Worm (Caenorhabditis elegans) whole organism, young adult: ENCODE measurements around the gene ndua-1.
A peak's percentile ranks its signal among the peaks of the same experiment; 100 is the strongest.

Experiments used
- B0019.2 ChIP-seq: fragments of 200-800 bp; sonication (Bioruptor generic); conservative IDR thresholded peaks from 2 replicates; pipeline ENCODE4 v1.3.6; 2022; ENCODE audit warnings: missing genetic modification reagents, missing genetic modification characterization, missing compliant biosample characterization
- B0035.1 ChIP-seq: sonication (generic microtip); optimal IDR thresholded peaks from 2 replicates; lab custom pipeline; 2016; ENCODE audit warnings: missing genetic modification characterization, mild to moderate bottlenecking, missing compliant biosample characterization, missing genotype, missing genetic modification reagents
- B0261.1 ChIP-seq: sonication (generic microtip); optimal IDR thresholded peaks from 2 replicates; lab custom pipeline; 2016; ENCODE audit warnings: mild to moderate bottlenecking, missing genetic modification characterization, moderate library complexity, missing compliant biosample characterization
- D2030.7 ChIP-seq: fragments of 200-800 bp; sonication (Bioruptor generic); IDR thresholded peaks from 2 replicates; pipeline ENCODE4 v1.3.6; 2022; ENCODE audit warnings: missing genetic modification reagents, missing genetic modification characterization, missing compliant biosample characterization
- F10E7.11 ChIP-seq: sonication (generic microtip); optimal IDR thresholded peaks from 2 replicates; lab custom pipeline; 2017; ENCODE audit warnings: mild to moderate bottlenecking, missing genetic modification characterization, moderate library complexity, missing compliant biosample characterization
- F23B12.7 ChIP-seq: sonication (generic microtip); optimal IDR thresholded peaks from 2 replicates; lab custom pipeline; 2017; ENCODE audit warnings: missing genetic modification characterization, mild to moderate bottlenecking, missing compliant biosample characterization, antibody characterized with exemption, moderate library complexity; ENCODE audit not compliant: insufficient read depth
- F37B4.10 ChIP-seq: fragments of 200-800 bp; sonication (Bioruptor generic); IDR thresholded peaks from 2 replicates; pipeline ENCODE4 v1.3.6; 2022; ENCODE audit warnings: missing genetic modification characterization, missing compliant biosample characterization
- F55B11.4 ChIP-seq: sonication (generic microtip); optimal IDR thresholded peaks from 2 replicates; lab custom pipeline; 2016; ENCODE audit warnings: missing compliant biosample characterization, missing genetic modification characterization, borderline replicate concordance; ENCODE audit not compliant: insufficient read depth
- F57C9.4 ChIP-seq: sonication (generic microtip); optimal IDR thresholded peaks from 2 replicates; lab custom pipeline; 2017; ENCODE audit warnings: mild to moderate bottlenecking, missing genetic modification characterization, missing compliant biosample characterization
- T26A5.8 ChIP-seq: sonication (generic microtip); optimal IDR thresholded peaks from 2 replicates; lab custom pipeline; 2016; ENCODE audit warnings: missing genetic modification characterization, missing compliant biosample characterization
- Y56A3A.18 ChIP-seq: fragments of 200-800 bp; sonication (Bioruptor generic); IDR thresholded peaks from 2 replicates; pipeline ENCODE4 v1.3.6; 2022; ENCODE audit warnings: missing genetic modification reagents, missing genetic modification characterization, missing compliant biosample characterization
- ZK185.1 ChIP-seq: sonication (generic microtip); optimal IDR thresholded peaks from 2 replicates; lab custom pipeline; 2016; ENCODE audit warnings: mild to moderate bottlenecking, missing genetic modification characterization, missing compliant biosample characterization; ENCODE audit not compliant: poor library complexity, severe bottlenecking
- ama-1 ChIP-seq, 3 experiments: fragments of 150-350 bp in 1 of 3; sonication (generic microtip) in 2 of 3; optimal IDR thresholded peaks; 2 replicates each; lab custom pipeline; 2014 to 2018; ENCODE audit warnings: missing biosample characterization in 2 of 3, missing genetic modification characterization in 2 of 3, missing genetic modification reagents in 2 of 3
- aptf-2 ChIP-seq: fragments of 200-800 bp; sonication (Bioruptor generic); conservative IDR thresholded peaks from 2 replicates; pipeline ENCODE4 v1.3.6; 2022; ENCODE audit warnings: missing genetic modification reagents, missing genetic modification characterization, missing compliant biosample characterization
- aptf-3 ChIP-seq: fragments of 200-800 bp; sonication (Bioruptor generic); IDR thresholded peaks from 2 replicates; pipeline ENCODE4 v1.3.6; 2022; ENCODE audit warnings: missing genetic modification characterization, missing compliant biosample characterization
- attf-5 ChIP-seq: fragments of 200-800 bp; sonication (Bioruptor generic); optimal IDR thresholded peaks from 2 replicates; lab custom pipeline; 2018; ENCODE audit warnings: mild to moderate bottlenecking, missing genetic modification characterization, missing compliant biosample characterization
- attf-6 ChIP-seq: fragments of 200-800 bp; sonication (Bioruptor generic); IDR thresholded peaks from 2 replicates; pipeline ENCODE4 v1.3.6; 2022; ENCODE audit warnings: missing genetic modification reagents, missing genetic modification characterization, missing compliant biosample characterization
- bed-2 ChIP-seq: fragments of 200-800 bp; sonication (Bioruptor generic); IDR thresholded peaks from 2 replicates; pipeline ENCODE4 v1.3.6; 2022; ENCODE audit warnings: missing genetic modification reagents, missing genetic modification characterization, missing compliant biosample characterization
- ceh-58 ChIP-seq: fragments of 200-800 bp; sonication (Bioruptor generic); IDR thresholded peaks from 2 replicates; pipeline ENCODE4 v1.3.6; 2022; ENCODE audit warnings: missing genetic modification characterization, missing compliant biosample characterization
- ceh-91 ChIP-seq: fragments of 200-800 bp; sonication (Bioruptor generic); IDR thresholded peaks from 2 replicates; pipeline ENCODE4 v1.3.6; 2022; ENCODE audit warnings: missing genetic modification reagents, missing genetic modification characterization, missing compliant biosample characterization
- die-1 ChIP-seq: sonication (generic microtip); optimal IDR thresholded peaks from 2 replicates; lab custom pipeline; 2016; ENCODE audit warnings: missing genotype, mild to moderate bottlenecking, missing genetic modification characterization, missing compliant biosample characterization
- fkh-3 ChIP-seq: sonication (generic microtip); optimal IDR thresholded peaks from 2 replicates; lab custom pipeline; 2016; ENCODE audit warnings: mild to moderate bottlenecking, missing genetic modification characterization, missing compliant biosample characterization
- him-1 ChIP-seq: sonication (generic microtip); optimal IDR thresholded peaks from 2 replicates; lab custom pipeline; 2016; ENCODE audit warnings: missing genotype, missing genetic modification reagents, missing genetic modification characterization, missing compliant biosample characterization
- hlh-12 ChIP-seq: sonication (generic microtip); optimal IDR thresholded peaks from 2 replicates; lab custom pipeline; 2016; ENCODE audit warnings: missing genetic modification characterization, missing compliant biosample characterization
- hrde-1 ChIP-seq: sonication (generic microtip); optimal IDR thresholded peaks from 2 replicates; lab custom pipeline; 2016; ENCODE audit warnings: missing genetic modification characterization, mild to moderate bottlenecking, missing compliant biosample characterization, moderate library complexity, missing genotype, missing genetic modification reagents, borderline replicate concordance
- let-607 ChIP-seq, 2 experiments: fragments of 200-800 bp in 1 of 2; sonication (Bioruptor generic) in 1 of 2; sonication (generic microtip) in 1 of 2; optimal IDR thresholded peaks; 2 replicates each; lab custom pipeline; 2016 to 2018; ENCODE audit warnings: mild to moderate bottlenecking in 2 of 2, missing compliant biosample characterization in 2 of 2, missing genetic modification characterization in 2 of 2, moderate library complexity in 2 of 2, missing genotype in 1 of 2
- lin-26 ChIP-seq: fragments of 200-800 bp; sonication (Bioruptor generic); IDR thresholded peaks from 2 replicates; pipeline ENCODE4 v1.3.6; 2022; ENCODE audit warnings: missing genetic modification reagents, missing genetic modification characterization, missing compliant biosample characterization
- lin-35 ChIP-seq, 3 experiments: fragments of 150-350 bp in 2 of 3; sonication (generic microtip) in 1 of 3; optimal IDR thresholded peaks; 2 replicates each; lab custom pipeline; 2014 to 2018; ENCODE audit warnings: missing biosample characterization in 3 of 3, missing genetic modification characterization in 3 of 3, missing genetic modification reagents in 3 of 3
- madf-8 ChIP-seq: fragments of 200-800 bp; sonication (Bioruptor generic); conservative IDR thresholded peaks from 2 replicates; pipeline ENCODE4 v1.3.6; 2022; ENCODE audit warnings: missing genetic modification reagents, missing genetic modification characterization, missing compliant biosample characterization
- mcd-1 ChIP-seq: fragments of 200-800 bp; sonication (Bioruptor generic); IDR thresholded peaks from 2 replicates; pipeline ENCODE4 v1.3.6; 2022; ENCODE audit warnings: missing genetic modification reagents, missing genetic modification characterization, missing compliant biosample characterization
- mxl-1 ChIP-seq: sonication (generic microtip); optimal IDR thresholded peaks from 2 replicates; lab custom pipeline; 2016; ENCODE audit warnings: missing genetic modification characterization, missing compliant biosample characterization
- nhr-120 ChIP-seq: fragments of 200-800 bp; sonication (Bioruptor generic); IDR thresholded peaks from 2 replicates; pipeline ENCODE4 v1.3.6; 2022; ENCODE audit warnings: missing genetic modification characterization, missing compliant biosample characterization
- rec-8 ChIP-seq, 2 experiments: sonication (generic microtip); optimal IDR thresholded peaks; 2 replicates each; lab custom pipeline; 2016; ENCODE audit warnings: mild to moderate bottlenecking in 2 of 2, missing genetic modification characterization in 2 of 2, missing genetic modification reagents in 2 of 2, missing genotype in 2 of 2, missing biosample characterization in 1 of 2, missing compliant biosample characterization in 1 of 2, moderate library complexity in 1 of 2
- repo-1 ChIP-seq: sonication (generic microtip); optimal IDR thresholded peaks from 2 replicates; lab custom pipeline; 2017; ENCODE audit warnings: mild to moderate bottlenecking, missing genetic modification characterization, missing compliant biosample characterization
- rpc-1 ChIP-seq, 2 experiments: fragments of 150-350 bp in 1 of 2; sonication (generic microtip) in 1 of 2; optimal IDR thresholded peaks; 2 replicates each; lab custom pipeline; 2014 to 2018; ENCODE audit warnings: missing biosample characterization in 1 of 2, missing genetic modification characterization in 1 of 2, missing genetic modification reagents in 1 of 2, missing genotype in 1 of 2
- sdz-38 ChIP-seq: sonication (generic microtip); optimal IDR thresholded peaks from 2 replicates; lab custom pipeline; 2016; ENCODE audit warnings: missing genotype, missing genetic modification characterization, missing compliant biosample characterization
- sea-2 ChIP-seq: fragments of 200-800 bp; sonication (Bioruptor generic); IDR thresholded peaks from 2 replicates; pipeline ENCODE4 v1.3.6; 2022; ENCODE audit warnings: missing genetic modification characterization, missing compliant biosample characterization
- snpc-1.1 ChIP-seq: sonication (generic microtip); optimal IDR thresholded peaks from 2 replicates; lab custom pipeline; 2017; ENCODE audit warnings: missing genetic modification characterization, mild to moderate bottlenecking, missing compliant biosample characterization, antibody characterized with exemption, moderate library complexity, missing genotype, missing genetic modification reagents; ENCODE audit not compliant: insufficient read depth
- snpc-1.3 ChIP-seq: sonication (generic microtip); optimal IDR thresholded peaks from 2 replicates; lab custom pipeline; 2017; ENCODE audit warnings: missing genetic modification characterization, mild to moderate bottlenecking, missing compliant biosample characterization, antibody characterized with exemption, moderate library complexity, missing genotype, missing genetic modification reagents; ENCODE audit not compliant: insufficient read depth
- sptf-2 ChIP-seq: fragments of 200-800 bp; sonication (Bioruptor generic); optimal IDR thresholded peaks from 2 replicates; lab custom pipeline; 2018; ENCODE audit warnings: mild to moderate bottlenecking, missing genetic modification characterization, missing compliant biosample characterization
- tbx-9 ChIP-seq: sonication (generic microtip); optimal IDR thresholded peaks from 2 replicates; lab custom pipeline; 2016; ENCODE audit warnings: borderline replicate concordance, missing genetic modification characterization, inconsistent platforms, missing compliant biosample characterization
- unc-62 ChIP-seq: fragments of 150-350 bp; optimal IDR thresholded peaks from 2 replicates; lab custom pipeline; 2014; ENCODE audit warnings: missing biosample characterization, missing genetic modification reagents, missing genetic modification characterization
- zfh-2 ChIP-seq: fragments of 200-800 bp; sonication (Bioruptor generic); conservative IDR thresholded peaks from 2 replicates; pipeline ENCODE4 v1.3.6; 2022; ENCODE audit warnings: missing genetic modification reagents, missing genetic modification characterization, missing compliant biosample characterization
- zim-3 ChIP-seq: sonication (generic microtip); optimal IDR thresholded peaks from 2 replicates; lab custom pipeline; 2017; ENCODE audit warnings: mild to moderate bottlenecking, missing genetic modification characterization, moderate library complexity, missing compliant biosample characterization
- ztf-22 ChIP-seq: fragments of 200-800 bp; sonication (Bioruptor generic); optimal IDR thresholded peaks from 2 replicates; lab custom pipeline; 2018; ENCODE audit warnings: mild to moderate bottlenecking, missing genetic modification characterization, moderate library complexity, missing compliant biosample characterization
- ztf-26 ChIP-seq: sonication (generic microtip); optimal IDR thresholded peaks from 2 replicates; lab custom pipeline; 2017; ENCODE audit warnings: missing genetic modification characterization, missing compliant biosample characterization
- ztf-6 ChIP-seq: fragments of 200-800 bp; sonication (Bioruptor generic); IDR thresholded peaks from 2 replicates; pipeline ENCODE4 v1.3.6; 2022; ENCODE audit warnings: missing genetic modification reagents, missing genetic modification characterization, missing compliant biosample characterization

The ndua-1 gene

DNA sequence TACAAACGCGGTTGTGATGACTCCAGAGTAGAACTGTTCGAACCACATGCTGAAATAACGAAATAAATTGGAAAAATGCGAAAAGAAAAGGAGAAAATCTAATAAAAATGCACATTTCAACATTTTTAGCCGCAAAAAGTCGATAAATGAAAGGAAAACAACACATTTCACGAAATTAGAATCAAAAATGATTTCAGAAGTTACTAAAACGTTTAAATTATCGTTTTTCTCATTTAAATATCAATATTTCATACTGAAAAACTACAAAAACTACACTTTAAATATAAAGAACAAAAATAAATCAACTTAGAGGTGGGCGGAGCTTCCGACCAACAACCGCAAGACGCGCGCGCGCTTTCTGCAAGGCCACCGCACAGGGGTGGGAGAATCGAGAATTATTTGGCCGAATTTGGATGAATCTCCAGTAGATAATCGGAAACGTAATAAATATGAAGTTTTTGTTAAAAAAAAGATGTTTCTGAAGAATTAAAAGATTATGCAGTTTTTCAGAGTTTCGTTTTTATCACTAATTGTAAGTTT is at the start of gene ndua-1:
ndua-1 (minus strand) TSS at position 51 of the 540 bp plus-strand sequence.
- no peak for TF ChIP-seq hrde-1
- no peak for TF ChIP-seq lin-35 (GFP tag; optimal IDR thresholded peaks at IDR 0.05; lab: Kevin White, UChicago)
- no peak for TF ChIP-seq sptf-2 (GFP tag; lab: Kevin White, UChicago)
- no peak for TF ChIP-seq ceh-58
- TF ChIP-seq T26A5.8: no peak
- no peak for TF ChIP-seq ztf-6 (GFP tag; lab: Robert Waterston, UW)
- TF ChIP-seq attf-6 (GFP tag; lab: Robert Waterston, UW): no peak
- no peak for TF ChIP-seq ztf-26 (tag; lab: Kevin White, UChicago)
- TF ChIP-seq B0261.1 (tag; lab: Kevin White, UChicago): no peak
- no peak for TF ChIP-seq die-1
- no peak for TF ChIP-seq B0035.1 (tag; lab: Kevin White, UChicago)
- TF ChIP-seq zim-3 (tag; lab: Kevin White, UChicago): no peak
- no peak for TF ChIP-seq madf-8 (GFP tag; lab: Robert Waterston, UW)
- no peak for TF ChIP-seq nhr-120 (GFP tag; lab: Robert Waterston, UW)
- peak; percentile 50 for TF ChIP-seq F23B12.7 (tag; lab: Kevin White, UChicago)
- TF ChIP-seq zfh-2 (GFP tag; lab: Robert Waterston, UW): no peak
- no peak for TF ChIP-seq aptf-2 (GFP tag; lab: Robert Waterston, UW)
- no peak for TF ChIP-seq lin-26
- TF ChIP-seq tbx-9 (tag; lab: Kevin White, UChicago): no peak
- TF ChIP-seq bed-2 (GFP tag; lab: Robert Waterston, UW): no peak
- no peak for TF ChIP-seq rec-8 (tag; optimal IDR thresholded peaks at IDR 0.05; lab: Kevin White, UChicago)
- 0 out of 2 replicates have a peak, but pooled peaks have one; percentile 30 for TF ChIP-seq mcd-1
- no peak for TF ChIP-seq sdz-38 (tag; lab: Kevin White, UChicago)
- TF ChIP-seq attf-5 (GFP tag; lab: Kevin White, UChicago): no peak
- no peak for TF ChIP-seq ama-1 (optimal IDR thresholded peaks at IDR 0.05; lab: Kevin White, UChicago)
- TF ChIP-seq ama-1 (GFP tag; optimal IDR thresholded peaks at IDR 0.05; lab: Kevin White, UChicago): peak in 1 of 2 experiments; percentile 28
- TF ChIP-seq D2030.7: peak; percentile 49
- no peak for TF ChIP-seq unc-62 (GFP tag; lab: Kevin White, UChicago)
- no peak for TF ChIP-seq ztf-22 (GFP tag; lab: Kevin White, UChicago)
- TF ChIP-seq him-1: no peak
- peak; percentile 26 for TF ChIP-seq snpc-1.1 (tag; lab: Kevin White, UChicago)
- no peak for TF ChIP-seq let-607 (tag; optimal IDR thresholded peaks at IDR 0.05; lab: Kevin White, UChicago)
- TF ChIP-seq ceh-91 (GFP tag; lab: Robert Waterston, UW): no peak
- no peak for TF ChIP-seq Y56A3A.18
- peak; percentile 17 for TF ChIP-seq snpc-1.3
- TF ChIP-seq fkh-3 (tag; lab: Kevin White, UChicago): no peak
- no peak for TF ChIP-seq F10E7.11 (tag; lab: Kevin White, UChicago)
- TF ChIP-seq F55B11.4 (tag; lab: Kevin White, UChicago): no peak
- no peak for TF ChIP-seq sea-2 (GFP tag; lab: Robert Waterston, UW)
- TF ChIP-seq aptf-3 (GFP tag; lab: Robert Waterston, UW): no peak
- TF ChIP-seq rpc-1 (optimal IDR thresholded peaks at IDR 0.05; lab: Kevin White, UChicago): peak; percentile 19
- no peak for TF ChIP-seq rpc-1 (tag; optimal IDR thresholded peaks at IDR 0.05; lab: Kevin White, UChicago)
- peak; percentile 20 for TF ChIP-seq ZK185.1 (tag; lab: Kevin White, UChicago)
- TF ChIP-seq mxl-1 (tag; lab: Kevin White, UChicago): no peak
- TF ChIP-seq repo-1 (tag; lab: Kevin White, UChicago): no peak
- TF ChIP-seq hlh-12 (tag; lab: Kevin White, UChicago): no peak
- TF ChIP-seq F37B4.10 (GFP tag; lab: Robert Waterston, UW): no peak
- no peak for TF ChIP-seq B0019.2 (GFP tag; lab: Robert Waterston, UW)
- TF ChIP-seq F57C9.4 (tag; lab: Kevin White, UChicago): no peak
